Worm (Caenorhabditis elegans): ENCODE measurements around the gene F58A6.1.
A peak's percentile ranks its signal among the peaks of the same experiment; 100 is the strongest.

Gene F58A6.1

DNA sequence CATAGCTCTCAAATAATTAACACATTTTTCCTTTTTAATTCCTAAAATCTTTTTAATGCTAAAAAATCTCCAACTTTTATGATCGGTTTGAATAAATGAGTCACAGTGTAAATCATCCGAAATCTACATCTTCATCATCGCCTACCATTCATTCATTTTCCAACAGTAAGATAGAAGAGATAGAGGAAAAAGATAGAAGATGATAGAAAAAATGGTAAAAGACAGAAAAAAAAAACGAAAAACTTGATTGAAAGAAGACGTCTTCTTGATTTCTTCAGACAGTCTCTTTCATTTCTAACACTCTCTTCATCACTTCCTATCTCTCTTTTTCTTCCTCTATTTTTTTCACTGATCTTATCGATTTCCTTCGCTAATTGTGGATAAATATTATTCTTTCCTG is 39.5 kb upstream of the F58A6.1 start:
- TF ChIP-seq lin-11 (tag; optimal IDR thresholded peaks at IDR 0.05) (no peak), nhr-77 (tag; optimal IDR thresholded peaks at IDR 0.05) (no peak), egl-27 (tag; optimal IDR thresholded peaks at IDR 0.05) (no peak), unc-62 (GFP tag; optimal IDR thresholded peaks at IDR 0.05) (no peak), blmp-1 (tag; optimal IDR thresholded peaks at IDR 0.05; ENCODE audit: insufficient read depth) (peak; percentile 46), fos-1 (tag; optimal IDR thresholded peaks at IDR 0.05) (peak; percentile 34)

DNA sequence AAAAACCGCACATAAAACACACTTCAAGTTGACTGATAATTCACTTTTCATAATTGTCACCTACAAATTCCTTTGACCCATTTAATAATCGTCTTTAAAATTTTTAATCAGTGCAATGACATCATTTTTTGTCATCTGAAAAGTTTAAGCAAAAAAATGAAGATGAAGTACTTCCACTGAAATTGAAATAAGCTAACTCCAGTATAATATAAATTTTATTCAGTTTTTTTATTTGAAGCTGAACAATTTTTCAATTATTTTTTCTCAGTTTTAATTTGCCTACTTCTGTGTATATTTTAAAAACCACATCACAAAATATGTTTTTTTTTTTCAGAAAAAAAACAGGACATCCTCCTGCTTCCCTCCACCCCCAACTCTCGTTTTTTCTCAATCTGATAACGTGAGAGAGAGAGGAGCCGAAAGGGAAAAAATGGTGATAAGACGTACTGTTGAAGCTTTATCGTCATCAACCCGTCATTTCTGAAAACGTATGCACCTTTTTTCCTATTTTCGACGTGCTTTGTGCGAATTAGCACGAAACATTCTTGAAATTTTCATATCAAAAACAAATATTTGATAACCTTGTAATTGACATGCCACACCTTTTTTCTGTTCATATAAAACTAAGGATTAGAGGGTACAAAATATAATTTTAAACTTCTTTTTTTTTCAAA is 38.8 kb upstream of the F58A6.1 start, which contains the start of the genes C04G6.11 and mpk-2:
C04G6.11 (minus strand) TSS at position 51 of the 674 bp plus-strand sequence.
mpk-2 (plus strand) TSS at position 335 of the 674 bp plus-strand sequence.
- TF ChIP-seq lin-11 (tag; optimal IDR thresholded peaks at IDR 0.05), result no peak
- peak; percentile 24 for TF ChIP-seq crh-2 (tag; optimal IDR thresholded peaks at IDR 0.05)
- TF ChIP-seq sma-9 (GFP tag; optimal IDR thresholded peaks at IDR 0.05), result peak; percentile 59
- TF ChIP-seq sma-9 (tag; optimal IDR thresholded peaks at IDR 0.05), result no peak
- TF ChIP-seq nhr-237 (tag; optimal IDR thresholded peaks at IDR 0.05), result no peak
- peak; percentile 33 for TF ChIP-seq F13H6.1 (tag; optimal IDR thresholded peaks at IDR 0.05)
- TF ChIP-seq ztf-4 (tag; optimal IDR thresholded peaks at IDR 0.05), result no peak
- no peak for TF ChIP-seq mab-5 (tag; optimal IDR thresholded peaks at IDR 0.05)
- no peak for TF ChIP-seq mdl-1 (tag; optimal IDR thresholded peaks at IDR 0.05)
- no peak for TF ChIP-seq nhr-21 (tag; optimal IDR thresholded peaks at IDR 0.05)
- TF ChIP-seq alr-1 (tag; optimal IDR thresholded peaks at IDR 0.05), result no peak
- peak; percentile 25 for TF ChIP-seq gmeb-1 (tag; optimal IDR thresholded peaks at IDR 0.05)
- TF ChIP-seq ama-1 (optimal IDR thresholded peaks at IDR 0.05), result no peak
- no peak for TF ChIP-seq ceh-16 (tag; optimal IDR thresholded peaks at IDR 0.05)
- no peak for TF ChIP-seq nhr-11 (tag; optimal IDR thresholded peaks at IDR 0.05)
- no peak for TF ChIP-seq nhr-6 (tag; optimal IDR thresholded peaks at IDR 0.05)
- no peak for TF ChIP-seq C34F6.9 (tag; optimal IDR thresholded peaks at IDR 0.05)
- no peak for TF ChIP-seq nhr-129 (tag; optimal IDR thresholded peaks at IDR 0.05)
- peak; percentile 73 for TF ChIP-seq fos-1 (tag; optimal IDR thresholded peaks at IDR 0.05)
- no peak for TF ChIP-seq dmd-4 (tag; optimal IDR thresholded peaks at IDR 0.05)

DNA sequence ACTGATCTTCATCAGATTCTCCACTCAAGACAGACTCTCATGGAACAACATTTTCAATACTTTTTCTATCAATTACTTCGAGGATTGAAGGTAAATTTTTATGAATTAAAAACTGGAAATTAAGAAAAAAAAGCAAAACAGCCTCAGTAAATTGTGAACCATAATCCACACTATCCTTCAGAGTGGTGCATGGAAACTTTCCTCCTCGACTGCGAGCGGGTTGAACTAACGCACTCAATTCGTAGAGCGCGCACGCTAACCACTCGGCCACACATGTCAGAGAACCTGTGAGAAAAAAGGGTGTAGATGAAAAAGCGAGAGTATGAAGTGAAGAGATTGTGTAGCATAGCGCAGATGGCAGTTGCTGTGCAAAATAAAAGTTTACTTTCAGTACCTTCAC is 37.7 kb upstream of the F58A6.1 start:
- TF ChIP-seq C34F6.9 (tag; optimal IDR thresholded peaks at IDR 0.05), result peak; percentile 52
- TF ChIP-seq gmeb-1 (tag; optimal IDR thresholded peaks at IDR 0.05), result peak; percentile 67
- no peak for TF ChIP-seq nhr-10 (tag; optimal IDR thresholded peaks at IDR 0.05)
- no peak for TF ChIP-seq alr-1 (tag; optimal IDR thresholded peaks at IDR 0.05)
- peak; percentile 85 for TF ChIP-seq nhr-21 (tag; optimal IDR thresholded peaks at IDR 0.05)
- TF ChIP-seq mdl-1 (tag; optimal IDR thresholded peaks at IDR 0.05), result peak in 1 of 2 experiments; percentile 4
- TF ChIP-seq Y55F3AM.14 (GFP tag; optimal IDR thresholded peaks at IDR 0.05), result peak; percentile 61
- TF ChIP-seq lin-11 (tag; optimal IDR thresholded peaks at IDR 0.05), result peak; percentile 33
- peak; percentile 43 for TF ChIP-seq zag-1 (tag; optimal IDR thresholded peaks at IDR 0.05)
- no peak for TF ChIP-seq ztf-11 (tag; optimal IDR thresholded peaks at IDR 0.05)
- peak; percentile 1 for TF ChIP-seq sem-4 (tag; optimal IDR thresholded peaks at IDR 0.05)
- TF ChIP-seq mab-5 (tag; optimal IDR thresholded peaks at IDR 0.05), result peak; percentile 23
- TF ChIP-seq F13H6.1 (tag; optimal IDR thresholded peaks at IDR 0.05), result peak; percentile 52
- peak; percentile 53 for TF ChIP-seq egl-27 (tag; optimal IDR thresholded peaks at IDR 0.05)
- TF ChIP-seq lin-13 (GFP tag; optimal IDR thresholded peaks at IDR 0.05), result peak; percentile 63
- TF ChIP-seq sma-3 (GFP tag; optimal IDR thresholded peaks at IDR 0.05), result peak; percentile 57
- TF ChIP-seq lsy-2 (tag; optimal IDR thresholded peaks at IDR 0.05), result peak in 1 of 2 experiments; percentile 49
- no peak for TF ChIP-seq ama-1 (optimal IDR thresholded peaks at IDR 0.05)
- TF ChIP-seq elt-1 (tag; optimal IDR thresholded peaks at IDR 0.05), result no peak
- no peak for TF ChIP-seq snpc-4 (tag; optimal IDR thresholded peaks at IDR 0.05)
- peak; percentile 70 for TF ChIP-seq crh-2 (tag; optimal IDR thresholded peaks at IDR 0.05)
- peak; percentile 35 for TF ChIP-seq blmp-1 (tag; optimal IDR thresholded peaks at IDR 0.05; ENCODE audit: insufficient read depth)
- peak; percentile 82 for TF ChIP-seq sma-9 (GFP tag; optimal IDR thresholded peaks at IDR 0.05)
- no peak for TF ChIP-seq sma-9 (tag; optimal IDR thresholded peaks at IDR 0.05)
- TF ChIP-seq ztf-4 (tag; optimal IDR thresholded peaks at IDR 0.05), result peak; percentile 36
- TF ChIP-seq fos-1 (tag; optimal IDR thresholded peaks at IDR 0.05), result peak; percentile 79
- TF ChIP-seq nhr-129 (tag; optimal IDR thresholded peaks at IDR 0.05), result peak; percentile 94
- TF ChIP-seq unc-55 (GFP tag; optimal IDR thresholded peaks at IDR 0.05), result peak; percentile 79

DNA sequence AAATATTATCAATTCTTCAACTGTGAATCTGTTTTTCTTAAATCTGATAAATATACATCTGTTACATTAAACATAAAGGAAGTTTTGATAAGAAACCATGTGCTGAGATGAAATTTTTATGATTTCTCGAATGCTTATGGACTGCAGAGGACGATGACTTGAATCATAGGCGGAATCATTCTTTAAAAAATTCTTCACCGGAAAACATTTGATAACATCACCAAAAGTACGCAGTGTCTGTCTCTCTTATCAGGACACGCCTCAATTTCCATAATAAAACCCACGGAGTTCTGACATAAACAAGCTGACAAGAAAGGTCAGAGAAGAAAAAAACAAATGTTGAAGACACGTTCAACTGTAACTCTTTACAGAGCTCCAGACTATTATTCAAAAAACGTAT is 33.0 kb upstream of the F58A6.1 start, which contains the start of gene F09C12.2:
F09C12.2 (plus strand) TSS at position 320 of the 400 bp plus-strand sequence.
- TF ChIP-seq C34F6.9 (tag; optimal IDR thresholded peaks at IDR 0.05) (no peak), fos-1 (tag; optimal IDR thresholded peaks at IDR 0.05) (peak; percentile 14)

All from whole organism, L2 larva.